Fruit fly (Drosophila melanogaster) whole organism, embryonic: ENCODE data around the gene CG12010.

Experiments
- ATbp ChIP-seq: fragments of 200-800 bp; sonication (Bioruptor generic); optimal IDR thresholded peaks from 2 replicates; lab custom pipeline; 2017; ENCODE audit warnings: missing biosample characterization, mild to moderate bottlenecking, missing genetic modification characterization, missing genetic modification reagents
- Ada2b ChIP-seq: fragments of 200-800 bp; sonication (Bioruptor generic); IDR thresholded peaks from 2 replicates; pipeline ENCODE4 v1.3.6; 2022; ENCODE audit warnings: missing biosample characterization, missing genetic modification characterization
- Adf1 ChIP-seq: fragments of 200-800 bp; sonication (Bioruptor generic); IDR thresholded peaks from 2 replicates; pipeline ENCODE4 v1.3.6; 2022; ENCODE audit warnings: missing biosample characterization, missing genetic modification characterization
- CG10267 ChIP-seq: fragments of 200-800 bp; sonication (Bioruptor generic); optimal IDR thresholded peaks from 2 replicates; lab custom pipeline; 2018; ENCODE audit warnings: missing biosample characterization, mild to moderate bottlenecking, missing genetic modification characterization, moderate library complexity
- CG10979 ChIP-seq: fragments of 200-800 bp; sonication (Bioruptor generic); optimal IDR thresholded peaks from 2 replicates; lab custom pipeline; 2018; ENCODE audit warnings: missing biosample characterization, mild to moderate bottlenecking, missing genetic modification characterization, moderate library complexity
- CG11504 ChIP-seq: fragments of 200-800 bp; sonication (Bioruptor generic); optimal IDR thresholded peaks from 3 replicates; lab custom pipeline; 2019; ENCODE audit warnings: missing biosample characterization, mild to moderate bottlenecking, missing genetic modification characterization, moderate library complexity
- CG13287 ChIP-seq: fragments of 200-800 bp; sonication (Bioruptor generic); IDR thresholded peaks from 2 replicates; pipeline ENCODE4 v1.3.6; 2022; ENCODE audit warnings: missing biosample characterization, missing genetic modification characterization; ENCODE audit not compliant: partially characterized antibody
- CG15514 ChIP-seq: fragments of 200-800 bp; sonication (Bioruptor generic); optimal IDR thresholded peaks from 3 replicates; lab custom pipeline; 2017; ENCODE audit warnings: missing biosample characterization, missing genetic modification characterization, mild to moderate bottlenecking, moderate library complexity, missing genetic modification reagents
- CG18476 ChIP-seq: fragments of 200-800 bp; sonication (Bioruptor generic); optimal IDR thresholded peaks from 2 replicates; lab custom pipeline; 2016; ENCODE audit warnings: missing biosample characterization, mild to moderate bottlenecking, missing genetic modification characterization
- CG31388 ChIP-seq: fragments of 200-800 bp; sonication (Bioruptor generic); optimal IDR thresholded peaks from 2 replicates; lab custom pipeline; 2016; ENCODE audit warnings: missing biosample characterization, missing genetic modification characterization
- CG32767 ChIP-seq: fragments of 200-800 bp; sonication (Bioruptor generic); IDR thresholded peaks from 2 replicates; pipeline ENCODE4 v1.3.6; 2022; ENCODE audit warnings: missing biosample characterization, missing genetic modification characterization
- CG43689 ChIP-seq: fragments of 200-800 bp; sonication (Bioruptor generic); IDR thresholded peaks from 2 replicates; pipeline ENCODE4 v1.3.6; 2022; ENCODE audit warnings: missing biosample characterization, missing genetic modification characterization
- CG6654 ChIP-seq: fragments of 200-800 bp; sonication (Bioruptor generic); optimal IDR thresholded peaks from 2 replicates; lab custom pipeline; 2017; ENCODE audit warnings: missing biosample characterization, mild to moderate bottlenecking, missing genetic modification characterization
- CG6689 ChIP-seq: fragments of 200-800 bp; sonication (Bioruptor generic); IDR thresholded peaks from 2 replicates; pipeline ENCODE4 v1.3.6; 2022; ENCODE audit warnings: missing biosample characterization, missing genetic modification characterization
- CG8924 ChIP-seq: fragments of 200-800 bp; optimal IDR thresholded peaks from 3 replicates; lab custom pipeline; 2019; ENCODE audit warnings: missing biosample characterization, mild to moderate bottlenecking, missing genetic modification characterization, moderate library complexity
- CG8944 ChIP-seq: fragments of 200-800 bp; sonication (Bioruptor generic); optimal IDR thresholded peaks from 3 replicates; lab custom pipeline; 2016; ENCODE audit warnings: missing biosample characterization, missing genetic modification characterization
- CoRest ChIP-seq: fragments of 200-800 bp; sonication (Bioruptor generic); optimal IDR thresholded peaks from 3 replicates; lab custom pipeline; 2018; ENCODE audit warnings: missing biosample characterization, mild to moderate bottlenecking, missing genetic modification characterization, moderate library complexity
- E2f1 ChIP-seq: fragments of 200-800 bp; sonication (Bioruptor generic); IDR thresholded peaks from 2 replicates; pipeline ENCODE4 v1.3.6; 2022; ENCODE audit warnings: missing biosample characterization, missing genetic modification characterization
- E2f2 ChIP-seq: fragments of 200-800 bp; sonication (Bioruptor generic); IDR thresholded peaks from 2 replicates; pipeline ENCODE4 v1.3.6; 2022; ENCODE audit warnings: missing biosample characterization, missing genetic modification characterization
- Hmr ChIP-seq: fragments of 200-800 bp; sonication (Bioruptor generic); optimal IDR thresholded peaks from 3 replicates; lab custom pipeline; 2017; ENCODE audit warnings: mild to moderate bottlenecking, missing biosample characterization, missing genetic modification reagents, missing genetic modification characterization
- Hr78 ChIP-seq, 2 experiments: fragments of 200-800 bp in 1 of 2; fragments of >200 bp in 1 of 2; sonication (Bioruptor generic) in 1 of 2; optimal IDR thresholded peaks; 2 replicates each; lab custom pipeline; 2017 to 2019; ENCODE audit warnings: missing biosample characterization in 2 of 2, missing genetic modification characterization in 2 of 2, mild to moderate bottlenecking in 1 of 2, moderate library complexity in 1 of 2
- Meics ChIP-seq: fragments of 200-800 bp; sonication (Bioruptor generic); optimal IDR thresholded peaks from 2 replicates; lab custom pipeline; 2017; ENCODE audit warnings: missing biosample characterization, mild to moderate bottlenecking, missing genetic modification characterization
- Six4 ChIP-seq: fragments of 200-800 bp; sonication (Bioruptor generic); optimal IDR thresholded peaks from 2 replicates; lab custom pipeline; 2016; ENCODE audit warnings: missing biosample characterization, missing genetic modification characterization
- Usf ChIP-seq: fragments of 200-800 bp; sonication (Bioruptor generic); optimal IDR thresholded peaks from 2 replicates; lab custom pipeline; 2017; ENCODE audit warnings: missing genotype, missing biosample characterization, missing genetic modification characterization
- Vsx1 ChIP-seq: fragments of 200-800 bp; sonication (Bioruptor generic); optimal IDR thresholded peaks from 2 replicates; lab custom pipeline; 2017; ENCODE audit warnings: missing biosample characterization, mild to moderate bottlenecking, missing genetic modification characterization, missing genetic modification reagents
- ase ChIP-seq: fragments of 200-800 bp; sonication (Bioruptor generic); IDR thresholded peaks from 3 replicates; pipeline ENCODE4 v1.3.6; 2022; ENCODE audit warnings: missing biosample characterization, missing genetic modification characterization
- az2 ChIP-seq: fragments of 200-800 bp; sonication (Bioruptor generic); optimal IDR thresholded peaks from 3 replicates; lab custom pipeline; 2016; ENCODE audit warnings: missing biosample characterization, missing genetic modification characterization
- bab2 ChIP-seq: fragments of 200-800 bp; sonication (Bioruptor generic); optimal IDR thresholded peaks from 2 replicates; lab custom pipeline; 2016; ENCODE audit warnings: missing biosample characterization, missing genetic modification characterization
- crol ChIP-seq: fragments of 200-800 bp; sonication (Bioruptor generic); IDR thresholded peaks from 2 replicates; pipeline ENCODE4 v1.3.6; 2022; ENCODE audit warnings: missing biosample characterization, missing genetic modification characterization
- dati ChIP-seq: fragments of 200-800 bp; sonication (Bioruptor generic); IDR thresholded peaks from 2 replicates; pipeline ENCODE4 v1.3.6; 2022; ENCODE audit warnings: missing biosample characterization, missing genetic modification characterization
- disco-r ChIP-seq: fragments of 200-800 bp; sonication (Bioruptor generic); optimal IDR thresholded peaks from 2 replicates; lab custom pipeline; 2016; ENCODE audit warnings: missing biosample characterization, missing genetic modification characterization
- dmrt11E ChIP-seq: fragments of 200-800 bp; sonication (Bioruptor generic); optimal IDR thresholded peaks from 3 replicates; lab custom pipeline; 2018; ENCODE audit warnings: missing biosample characterization, mild to moderate bottlenecking, missing genetic modification characterization, moderate library complexity
- en ChIP-seq: fragments of 200-800 bp; sonication (Bioruptor generic); optimal IDR thresholded peaks from 2 replicates; lab custom pipeline; 2016; ENCODE audit warnings: missing biosample characterization, missing genetic modification characterization
- fd96Cb ChIP-seq: fragments of 200-800 bp; sonication (Bioruptor generic); optimal IDR thresholded peaks from 2 replicates; lab custom pipeline; 2018; ENCODE audit warnings: missing biosample characterization, mild to moderate bottlenecking, missing genetic modification characterization, moderate library complexity
- fru ChIP-seq: fragments of >200 bp; optimal IDR thresholded peaks from 2 replicates; lab custom pipeline; 2017
- gcm ChIP-seq: fragments of 200-800 bp; sonication (Bioruptor generic); optimal IDR thresholded peaks from 2 replicates; lab custom pipeline; 2019; ENCODE audit warnings: missing biosample characterization, mild to moderate bottlenecking, missing genetic modification characterization, moderate library complexity
- grau ChIP-seq: fragments of 200-800 bp; optimal IDR thresholded peaks from 3 replicates; lab custom pipeline; 2019; ENCODE audit warnings: missing biosample characterization, mild to moderate bottlenecking, missing genetic modification characterization, moderate library complexity
- gro ChIP-seq: fragments of 200-800 bp; sonication (Bioruptor generic); optimal IDR thresholded peaks from 2 replicates; lab custom pipeline; 2016; ENCODE audit warnings: missing biosample characterization, missing genetic modification characterization
- hkb ChIP-seq, 2 experiments: fragments of 200-800 bp in 1 of 2; fragments of >200 bp in 1 of 2; sonication (Bioruptor generic) in 1 of 2; IDR thresholded peaks in 1 of 2; optimal IDR thresholded peaks in 1 of 2; 2 replicates each; pipeline versions ENCODE4 v1.3.6 to Lab custom; 2017 to 2022; ENCODE audit warnings: missing biosample characterization in 1 of 2, missing genetic modification characterization in 1 of 2
- nau ChIP-seq: fragments of 200-800 bp; sonication (Bioruptor generic); optimal IDR thresholded peaks from 3 replicates; lab custom pipeline; 2017; ENCODE audit warnings: missing biosample characterization, mild to moderate bottlenecking, missing genetic modification characterization, missing genetic modification reagents
- org-1 ChIP-seq: fragments of 200-800 bp; sonication (Bioruptor generic); optimal IDR thresholded peaks from 2 replicates; lab custom pipeline; 2017; ENCODE audit warnings: missing biosample characterization, missing genetic modification characterization
- pum ChIP-seq: fragments of 200-800 bp; sonication (Bioruptor generic); optimal IDR thresholded peaks from 2 replicates; lab custom pipeline; 2016; ENCODE audit warnings: missing biosample characterization, missing genetic modification characterization
- row ChIP-seq: fragments of 200-800 bp; sonication (Bioruptor generic); IDR thresholded peaks from 3 replicates; pipeline ENCODE4 v1.3.6; 2022; ENCODE audit warnings: missing biosample characterization, missing genetic modification characterization
- scrt ChIP-seq: fragments of 200-800 bp; sonication (Bioruptor generic); optimal IDR thresholded peaks from 2 replicates; lab custom pipeline; 2018; ENCODE audit warnings: missing biosample characterization, mild to moderate bottlenecking, missing genetic modification characterization, moderate library complexity
- sqz ChIP-seq: fragments of 200-800 bp; sonication (Bioruptor generic); optimal IDR thresholded peaks from 3 replicates; lab custom pipeline; 2018; ENCODE audit warnings: missing biosample characterization, mild to moderate bottlenecking, missing genetic modification characterization
- ssp ChIP-seq: fragments of 200-800 bp; sonication (Bioruptor generic); IDR thresholded peaks from 2 replicates; pipeline ENCODE4 v1.3.6; 2022; ENCODE audit warnings: missing biosample characterization, missing genetic modification characterization
- stc ChIP-seq: fragments of 200-800 bp; sonication (Bioruptor generic); IDR thresholded peaks from 2 replicates; pipeline ENCODE4 v1.3.6; 2022; ENCODE audit warnings: missing biosample characterization, missing genetic modification characterization
- tio ChIP-seq: fragments of 200-800 bp; sonication (Bioruptor generic); optimal IDR thresholded peaks from 2 replicates; lab custom pipeline; 2017; ENCODE audit warnings: missing biosample characterization, missing genetic modification characterization, inconsistent platforms
- trem ChIP-seq: fragments of 200-800 bp; optimal IDR thresholded peaks from 3 replicates; lab custom pipeline; 2019; ENCODE audit warnings: missing biosample characterization, mild to moderate bottlenecking, missing genetic modification characterization, moderate library complexity
- zfh1 ChIP-seq: fragments of 200-800 bp; sonication (Bioruptor generic); IDR thresholded peaks from 3 replicates; pipeline ENCODE4 v1.3.6; 2022; ENCODE audit warnings: missing biosample characterization, missing genetic modification characterization

Gene CG12010

dm6 chr3L:3389666-3390059, 15.6 kb downstream of the CG12010 start (continued):
- TF ChIP-seq Hmr (GFP tag; lab: Kevin White, UChicago) (peak; percentile 33), ATbp (GFP tag; lab: Kevin White, UChicago) (peak; percentile 32), zfh1 (GFP tag; lab: Robert Waterston, UW) (peak; percentile 47; the same call in 2 of the 3 replicates), Meics (peak; percentile 51), CG31388 (GFP tag; lab: Kevin White, UChicago) (peak; percentile 26), CG6654 (GFP tag; lab: Kevin White, UChicago) (peak; percentile 39), CG6689 (GFP tag; lab: Robert Waterston, UW) (0 out of 2 replicates have a peak, but pooled peaks have one; percentile 48), fd96Cb (tag; lab: Kevin White, UChicago) (peak; percentile 68), en (GFP tag; lab: Kevin White, UChicago) (no peak), CG10979 (tag; lab: Kevin White, UChicago) (peak; percentile 80), CG15514 (GFP tag; lab: Kevin White, UChicago) (peak; percentile 30), ase (GFP tag; lab: Robert Waterston, UW) (peak; percentile 49; the same call in 1 of the 3 replicates), CG32767 (GFP tag; lab: Robert Waterston, UW) (no peak), CG8924 (tag; lab: Kevin White, UChicago) (peak; percentile 18), trem (tag; lab: Kevin White, UChicago) (peak; percentile 22), CG18476 (GFP tag; lab: Kevin White, UChicago) (peak; percentile 54), tio (GFP tag; lab: Kevin White, UChicago) (peak; percentile 9), CG8944 (GFP tag; lab: Kevin White, UChicago) (no peak), gcm (GFP tag; lab: Kevin White, UChicago) (peak; percentile 6), Usf (GFP tag; lab: Kevin White, UChicago) (no peak), CG43689 (GFP tag; lab: Robert Waterston, UW) (no peak), gro (peak; percentile 30), grau (tag; lab: Kevin White, UChicago) (peak; percentile 40), dmrt11E (peak; percentile 25), hkb (optimal IDR thresholded peaks at IDR 0.05; lab: Kevin White, UChicago) (no peak), hkb (GFP tag; IDR thresholded peaks at IDR 0.05; lab: Robert Waterston, UW) (peak; percentile 53), CG13287 (GFP tag; lab: Robert Waterston, UW) (no peak), Vsx1 (peak; percentile 10), bab2 (GFP tag; lab: Kevin White, UChicago) (peak; percentile 49), disco-r (GFP tag; lab: Kevin White, UChicago) (no peak), fru (lab: Kevin White, UChicago) (no peak), E2f2 (no peak), sqz (GFP tag; lab: Kevin White, UChicago) (no peak), Hr78 (GFP tag; optimal IDR thresholded peaks at IDR 0.05; lab: Kevin White, UChicago) (peak in 1 of 2 experiments; percentile 66), row (GFP tag; lab: Robert Waterston, UW) (peak; percentile 49; the same call in 1 of the 3 replicates), Adf1 (GFP tag; lab: Robert Waterston, UW) (no peak), pum (GFP tag; lab: Kevin White, UChicago) (peak; percentile 18), org-1 (peak; percentile 50), CG10267 (tag; lab: Kevin White, UChicago) (peak; percentile 45), az2 (peak; percentile 1), stc (GFP tag; lab: Robert Waterston, UW) (peak; percentile 68), dati (no peak), Ada2b (GFP tag; lab: Robert Waterston, UW) (peak; percentile 48), ssp (no peak), crol (GFP tag; lab: Robert Waterston, UW) (no peak), CG11504 (tag; lab: Kevin White, UChicago) (peak; percentile 79), CoRest (tag; lab: Kevin White, UChicago) (peak; percentile 54), E2f1 (peak; percentile 43; the same call in 1 of the 2 replicates), nau (peak; percentile 32), scrt (peak; percentile 29), Six4 (no peak)
